Fruit fly (Drosophila melanogaster): Measurements from ENCODE around the gene CG40198.

- TF ChIP-seq Mnt (GFP tag; optimal IDR thresholded peaks at IDR 0.05) (no peak), ovo (GFP tag; optimal IDR thresholded peaks at IDR 0.05) (no peak), CG1620 (GFP tag; optimal IDR thresholded peaks at IDR 0.05) (no peak), Clk (GFP tag; optimal IDR thresholded peaks at IDR 0.05) (no peak), kay (GFP tag; ENCODE audit: borderline replicate concordance) (peak; percentile 65), Crg-1 (GFP tag; optimal IDR thresholded peaks at IDR 0.05) (no peak), CG7101 (tag; optimal IDR thresholded peaks at IDR 0.05) (no peak)
These were observed 34.5 kb downstream of the CG40198 start for dm6 chr3R:4127505-4127904.

All from whole organism, adult.